Worm (Caenorhabditis elegans) whole organism, late embryonic: Measurements from ENCODE around the gene jun-1.

ENCODE experiments used
- F13H6.1 ChIP-seq: sonication (generic microtip); optimal IDR thresholded peaks from 2 replicates; lab custom pipeline; 2016; ENCODE audit warnings: missing genetic modification characterization, missing compliant biosample characterization
- ama-1 ChIP-seq: fragments of 150-350 bp; optimal IDR thresholded peaks from 2 replicates; lab custom pipeline; 2014
- ceh-48 ChIP-seq: sonication (generic microtip); optimal IDR thresholded peaks from 2 replicates; lab custom pipeline; 2016; ENCODE audit warnings: missing genetic modification characterization, inconsistent platforms, missing compliant biosample characterization
- dmd-4 ChIP-seq: sonication (generic microtip); optimal IDR thresholded peaks from 2 replicates; lab custom pipeline; 2016; ENCODE audit warnings: borderline replicate concordance, missing genetic modification characterization, missing compliant biosample characterization
- madf-2 ChIP-seq: sonication (generic microtip); optimal IDR thresholded peaks from 2 replicates; lab custom pipeline; 2017; ENCODE audit warnings: missing genetic modification characterization, missing compliant biosample characterization
- pqm-1 ChIP-seq: sonication (generic microtip); optimal IDR thresholded peaks from 2 replicates; lab custom pipeline; 2016; ENCODE audit warnings: missing genetic modification characterization, missing compliant biosample characterization
- tbx-7 ChIP-seq: sonication (generic microtip); optimal IDR thresholded peaks from 2 replicates; lab custom pipeline; 2016; ENCODE audit warnings: missing genotype, missing genetic modification characterization, missing compliant biosample characterization

- no peak for TF ChIP-seq tbx-7 (tag; lab: Kevin White, UChicago)
- TF ChIP-seq F13H6.1 = no peak
- no peak for TF ChIP-seq ama-1 (lab: Kevin White, UChicago)
- no peak for TF ChIP-seq madf-2 (tag; lab: Kevin White, UChicago)
- TF ChIP-seq ceh-48 (tag; lab: Kevin White, UChicago) = no peak
- no peak for TF ChIP-seq pqm-1
- TF ChIP-seq dmd-4 (tag; lab: Kevin White, UChicago) = no peak
These were observed 8.0 kb downstream of the jun-1 start for ce11 chrII:9120813-9121554.
